Worm (Caenorhabditis elegans): ENCODE data around the gene Y48A6B.9.

DNA sequence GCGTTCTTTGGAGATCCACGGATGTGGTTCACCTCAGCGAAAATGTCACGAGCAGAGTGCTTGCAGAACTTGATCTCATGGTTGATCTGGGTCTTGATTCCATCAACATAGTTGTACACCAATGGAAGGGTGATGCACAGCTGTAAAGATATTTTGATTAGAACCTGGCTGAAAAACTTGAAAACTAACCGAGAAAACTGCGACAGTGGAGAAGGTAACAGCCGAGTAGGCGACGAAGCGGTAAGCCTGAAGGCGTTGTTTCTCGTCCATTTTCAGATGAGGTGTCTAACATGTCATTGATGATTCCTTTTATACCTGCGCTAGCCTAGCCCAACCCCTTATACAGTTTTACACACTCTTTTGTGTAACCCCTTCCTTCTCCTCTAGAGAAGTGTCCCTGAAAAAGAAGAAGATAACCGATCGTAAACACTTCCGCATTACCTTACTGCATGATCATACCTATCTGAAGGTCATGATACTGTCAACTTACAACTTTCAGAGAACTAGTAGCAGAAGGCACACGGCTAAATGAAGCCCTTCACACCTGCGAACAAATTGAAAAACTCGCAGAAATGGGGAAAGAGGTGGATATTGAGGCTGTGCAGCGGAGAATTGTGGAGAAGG is 45.3 kb upstream of the Y48A6B.9 start, which contains the start of gene col-94:
- TF ChIP-seq ham-2 (GFP tag; optimal IDR thresholded peaks at IDR 0.05), result no peak
- no peak for TF ChIP-seq lin-32 (GFP tag; optimal IDR thresholded peaks at IDR 0.05)
- no peak for TF ChIP-seq ces-1 (GFP tag; optimal IDR thresholded peaks at IDR 0.05)
- TF ChIP-seq pha-4 (tag; optimal IDR thresholded peaks at IDR 0.05), result no peak
- no peak for TF ChIP-seq blmp-1 (tag; optimal IDR thresholded peaks at IDR 0.05)
- no peak for TF ChIP-seq elt-3 (tag; optimal IDR thresholded peaks at IDR 0.05)
